Worm (Caenorhabditis elegans) whole organism, L3 larva: ENCODE measurements around the gene F57H12.5.

ENCODE experiments used
- R02D3.7 ChIP-seq: fragments of 150-350 bp; optimal IDR thresholded peaks from 2 replicates; lab custom pipeline; 2014; ENCODE audit warnings: missing biosample characterization, missing genetic modification characterization
- ZK546.5 ChIP-seq: sonication (generic microtip); optimal IDR thresholded peaks from 2 replicates; lab custom pipeline; 2017; ENCODE audit warnings: missing biosample characterization, missing genetic modification characterization
- aly-2 ChIP-seq: fragments of 150-350 bp; optimal IDR thresholded peaks from 2 replicates; lab custom pipeline; 2014; ENCODE audit warnings: missing biosample characterization, missing genetic modification characterization
- ceh-16 ChIP-seq: sonication (generic microtip); optimal IDR thresholded peaks from 2 replicates; lab custom pipeline; 2017; ENCODE audit warnings: missing biosample characterization, missing genetic modification characterization
- ceh-82 ChIP-seq: fragments of 150-350 bp; optimal IDR thresholded peaks from 2 replicates; lab custom pipeline; 2014; ENCODE audit warnings: missing biosample characterization, missing genetic modification characterization
- daf-12 ChIP-seq: fragments of 150-350 bp; optimal IDR thresholded peaks from 2 replicates; lab custom pipeline; 2014; ENCODE audit warnings: missing biosample characterization, missing genetic modification reagents, missing genetic modification characterization
- elt-3 ChIP-seq, 3 experiments: fragments of 150-350 bp in 1 of 3; sonication (generic microtip) in 2 of 3; optimal IDR thresholded peaks; 2 replicates in 2 of 3; 4 replicates in 1 of 3; lab custom pipeline; 2014 to 2017; ENCODE audit warnings: missing biosample characterization in 3 of 3, missing genetic modification characterization in 3 of 3
- fos-1 ChIP-seq: fragments of 150-350 bp; optimal IDR thresholded peaks from 2 replicates; lab custom pipeline; 2014; ENCODE audit warnings: missing biosample characterization, missing genetic modification characterization
- lin-39 ChIP-seq: fragments of 150-350 bp; optimal IDR thresholded peaks from 2 replicates; lab custom pipeline; 2018; ENCODE audit warnings: missing biosample characterization, missing genetic modification reagents, missing genetic modification characterization
- mdl-1 ChIP-seq: fragments of 150-350 bp; optimal IDR thresholded peaks from 2 replicates; lab custom pipeline; 2014; ENCODE audit warnings: missing biosample characterization, missing genetic modification characterization
- nhr-237 ChIP-seq: fragments of 150-350 bp; optimal IDR thresholded peaks from 2 replicates; lab custom pipeline; 2014; ENCODE audit warnings: missing biosample characterization, missing genetic modification characterization
- nhr-28 ChIP-seq: fragments of 150-350 bp; optimal IDR thresholded peaks from 2 replicates; lab custom pipeline; 2014; ENCODE audit warnings: missing biosample characterization, missing genetic modification characterization
- nhr-76 ChIP-seq: fragments of 150-350 bp; sonication (generic microtip); optimal IDR thresholded peaks from 5 replicates; lab custom pipeline; 2014; ENCODE audit warnings: missing biosample characterization, missing genetic modification characterization

DNA sequence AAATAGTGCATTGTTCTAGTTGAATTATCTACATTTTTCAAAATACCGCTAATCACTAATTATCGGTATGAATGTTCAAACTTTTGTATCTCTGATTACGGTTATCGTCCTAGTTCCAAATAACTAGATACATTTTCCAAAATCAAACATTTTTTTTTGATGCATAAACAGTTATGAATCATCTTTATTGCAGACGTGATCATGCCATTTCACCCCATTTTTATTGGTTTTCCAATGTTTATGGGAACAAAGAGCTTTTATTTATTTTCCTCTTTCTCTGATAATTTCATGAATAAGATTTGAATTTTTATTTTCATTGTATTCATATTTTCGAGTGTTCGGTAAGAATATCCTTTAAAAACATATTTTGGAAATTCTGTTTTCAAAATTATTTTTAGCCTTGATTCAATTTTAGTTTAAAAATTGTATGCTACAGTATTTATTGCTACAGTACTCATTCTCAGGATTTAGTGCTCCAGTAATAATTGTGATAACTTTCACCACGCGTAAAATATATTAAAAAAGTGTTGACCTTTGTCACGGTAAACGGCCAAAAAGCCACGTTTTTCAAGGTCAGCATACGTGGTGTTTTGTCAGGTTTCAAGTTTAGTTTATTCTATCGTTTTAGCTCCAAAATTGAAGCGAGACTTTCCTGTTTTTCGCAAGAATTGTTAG is 10.3 kb upstream of the F57H12.5 start, which contains the start of gene csr-1:
- no peak for TF ChIP-seq ceh-16 (tag; lab: Kevin White, UChicago)
- TF ChIP-seq nhr-28 (tag; lab: Kevin White, UChicago) = no peak
- TF ChIP-seq elt-3 (tag; optimal IDR thresholded peaks at IDR 0.05; lab: Kevin White, UChicago) = no peak
- no peak for TF ChIP-seq lin-39 (tag; lab: Kevin White, UChicago)
- TF ChIP-seq R02D3.7 (tag; lab: Kevin White, UChicago) = no peak
- no peak for TF ChIP-seq daf-12 (tag; lab: Kevin White, UChicago)
- no peak for TF ChIP-seq nhr-76 (tag; lab: Kevin White, UChicago)
- TF ChIP-seq nhr-237 = no peak
- no peak for TF ChIP-seq ZK546.5
- no peak for TF ChIP-seq ceh-82 (tag; lab: Kevin White, UChicago)
- no peak for TF ChIP-seq mdl-1 (tag; lab: Kevin White, UChicago)
- TF ChIP-seq fos-1 (tag; lab: Kevin White, UChicago) = no peak
- TF ChIP-seq aly-2 (tag; lab: Kevin White, UChicago) = no peak
